Fruit fly (Drosophila melanogaster) whole organism, wandering third instar larva: ENCODE measurements around the gene Mur2B.

Experiments
- Abd-B ChIP-seq: fragments of >200 bp; optimal IDR thresholded peaks from 2 replicates; lab custom pipeline; 2017; ENCODE audit warnings: missing biosample characterization, missing genetic modification characterization
- CG32264 ChIP-seq: fragments of 200-800 bp; sonication (Bioruptor generic); optimal IDR thresholded peaks from 2 replicates; lab custom pipeline; 2016; ENCODE audit warnings: missing biosample characterization, missing genetic modification characterization
- CG9705 ChIP-seq: fragments of 200-800 bp; sonication (Bioruptor generic); optimal IDR thresholded peaks from 2 replicates; lab custom pipeline; 2018; ENCODE audit warnings: missing biosample characterization, mild to moderate bottlenecking, missing genetic modification characterization
- CrebA ChIP-seq: fragments of 200-800 bp; sonication (Bioruptor generic); optimal IDR thresholded peaks from 2 replicates; lab custom pipeline; 2016; ENCODE audit warnings: missing biosample characterization, mild to moderate bottlenecking, missing genetic modification characterization, borderline replicate concordance
- Dfd ChIP-seq: fragments of >200 bp; optimal IDR thresholded peaks from 2 replicates; lab custom pipeline; 2017; ENCODE audit warnings: missing biosample characterization, missing genetic modification characterization
- Dif ChIP-seq: fragments of 200-275, 200-300 bp; sonication (Bioruptor generic); optimal IDR thresholded peaks from 2 replicates; lab custom pipeline; 2018; ENCODE audit warnings: missing biosample characterization, missing genetic modification characterization; ENCODE audit not compliant: partially characterized antibody
- GATAd ChIP-seq: sonication (Bioruptor generic); optimal IDR thresholded peaks from 2 replicates; lab custom pipeline; 2016; ENCODE audit warnings: missing biosample characterization, missing genetic modification characterization
- HLH106 ChIP-seq: fragments of 200-800 bp; optimal IDR thresholded peaks from 3 replicates; lab custom pipeline; 2019; ENCODE audit warnings: missing biosample characterization, mild to moderate bottlenecking, missing genetic modification characterization, moderate library complexity
- Hnf4 ChIP-seq: fragments of 200-800 bp; sonication (Bioruptor generic); optimal IDR thresholded peaks from 2 replicates; lab custom pipeline; 2016; ENCODE audit warnings: missing biosample characterization, mild to moderate bottlenecking, missing genetic modification characterization
- Hr78 ChIP-seq: fragments of >200 bp; optimal IDR thresholded peaks from 2 replicates; lab custom pipeline; 2017; ENCODE audit warnings: missing biosample characterization, missing genetic modification characterization
- Hr83 ChIP-seq: fragments of 200-300 bp; sonication (Bioruptor generic); optimal IDR thresholded peaks from 2 replicates; lab custom pipeline; 2016; ENCODE audit warnings: missing biosample characterization, mild to moderate bottlenecking, missing genetic modification characterization, moderate library complexity; ENCODE audit not compliant: poor library complexity, severe bottlenecking
- Jra ChIP-seq: sonication (Bioruptor generic); optimal IDR thresholded peaks from 2 replicates; lab custom pipeline; 2016; ENCODE audit warnings: missing biosample characterization, missing genetic modification characterization
- Mio ChIP-seq: sonication (Bioruptor generic); optimal IDR thresholded peaks from 2 replicates; lab custom pipeline; 2016; ENCODE audit warnings: missing biosample characterization, missing genetic modification characterization
- Myc ChIP-seq: fragments of >200 bp; optimal IDR thresholded peaks from 2 replicates; lab custom pipeline; 2017
- N ChIP-seq: fragments of >200 bp; optimal IDR thresholded peaks from 2 replicates; lab custom pipeline; 2018; ENCODE audit warnings: missing biosample characterization, missing external identifiers, missing genetic modification characterization
- OdsH ChIP-seq: fragments of 200-800 bp; sonication (Bioruptor generic); optimal IDR thresholded peaks from 2 replicates; lab custom pipeline; 2016; ENCODE audit warnings: missing biosample characterization, mild to moderate bottlenecking, missing genetic modification characterization
- Rel ChIP-seq, 2 experiments: fragments of 200-800 bp; sonication (Bioruptor generic) in 1 of 2; optimal IDR thresholded peaks; 2 replicates in 1 of 2; 3 replicates in 1 of 2; lab custom pipeline; 2016 to 2019; ENCODE audit warnings: mild to moderate bottlenecking in 2 of 2, missing biosample characterization in 2 of 2, missing genetic modification characterization in 2 of 2, moderate library complexity in 1 of 2
- Sp1 ChIP-seq: fragments of 200-800 bp; sonication (Bioruptor generic); optimal IDR thresholded peaks from 3 replicates; lab custom pipeline; 2019; ENCODE audit warnings: missing biosample characterization, mild to moderate bottlenecking, missing genetic modification characterization, moderate library complexity
- Vsx2 ChIP-seq: fragments of 200-300, 225-300 bp; sonication (Bioruptor generic); optimal IDR thresholded peaks from 2 replicates; lab custom pipeline; 2018; ENCODE audit warnings: missing biosample characterization, missing genetic modification characterization; ENCODE audit not compliant: partially characterized antibody
- br ChIP-seq: fragments of 200-800 bp; sonication (Bioruptor generic); optimal IDR thresholded peaks from 2 replicates; lab custom pipeline; 2016; ENCODE audit warnings: missing biosample characterization, missing genetic modification characterization
- brk ChIP-seq: fragments of 200-800 bp; sonication (Bioruptor generic); optimal IDR thresholded peaks from 2 replicates; lab custom pipeline; 2016; ENCODE audit warnings: missing biosample characterization, mild to moderate bottlenecking, missing genetic modification characterization
- dl ChIP-seq, 2 experiments: fragments of 175-275, 200-275 bp in 1 of 2; fragments of 200-275 bp in 1 of 2; sonication (Bioruptor generic); optimal IDR thresholded peaks; lab custom pipeline; 2018; ENCODE audit warnings: mild to moderate bottlenecking in 2 of 2, missing biosample characterization in 2 of 2, missing genetic modification characterization in 2 of 2, moderate library complexity in 2 of 2; ENCODE audit not compliant: partially characterized antibody in 2 of 2, insufficient read depth in 1 of 2
- dmrt93B ChIP-seq: fragments of 200-800 bp; sonication (Bioruptor generic); optimal IDR thresholded peaks from 2 replicates; lab custom pipeline; 2018; ENCODE audit warnings: missing biosample characterization, mild to moderate bottlenecking, missing genetic modification characterization
- dsf ChIP-seq: sonication (Bioruptor generic); optimal IDR thresholded peaks from 2 replicates; lab custom pipeline; 2016; ENCODE audit warnings: missing biosample characterization, missing genetic modification characterization, borderline replicate concordance
- ey ChIP-seq: fragments of 200-800 bp; sonication (Bioruptor generic); optimal IDR thresholded peaks from 2 replicates; lab custom pipeline; 2016; ENCODE audit warnings: missing biosample characterization, missing genetic modification characterization
- foxo ChIP-seq, 2 experiments: fragments of 200-800 bp; sonication (Bioruptor generic); optimal IDR thresholded peaks; 2 replicates in 1 of 2; 3 replicates in 1 of 2; lab custom pipeline; 2016 to 2017; ENCODE audit warnings: missing biosample characterization in 2 of 2, missing genetic modification characterization in 2 of 2
- fru ChIP-seq: fragments of 200-800 bp; sonication (Bioruptor generic); optimal IDR thresholded peaks from 3 replicates; lab custom pipeline; 2016; ENCODE audit warnings: missing biosample characterization, mild to moderate bottlenecking, missing genetic modification characterization
- h ChIP-seq: fragments of 200-800 bp; sonication (Bioruptor generic); optimal IDR thresholded peaks from 3 replicates; lab custom pipeline; 2016; ENCODE audit warnings: missing biosample characterization, mild to moderate bottlenecking, missing genetic modification characterization
- jim ChIP-seq: fragments of 175-275, 200-325 bp; sonication (Bioruptor generic); optimal IDR thresholded peaks from 2 replicates; lab custom pipeline; 2016; ENCODE audit warnings: missing biosample characterization, mild to moderate bottlenecking, missing genetic modification characterization
- lola ChIP-seq: fragments of >200 bp; optimal IDR thresholded peaks from 2 replicates; lab custom pipeline; 2017; ENCODE audit warnings: missing biosample characterization, missing genetic modification characterization
- pan ChIP-seq: fragments of >200 bp; optimal IDR thresholded peaks from 2 replicates; lab custom pipeline; 2017
- psq ChIP-seq: fragments of 200-800 bp; sonication (Bioruptor generic); optimal IDR thresholded peaks from 3 replicates; lab custom pipeline; 2017; ENCODE audit warnings: missing biosample characterization, mild to moderate bottlenecking, missing genetic modification characterization, moderate library complexity
- rgr ChIP-seq: fragments of 200-800 bp; sonication (Bioruptor generic); optimal IDR thresholded peaks from 3 replicates; lab custom pipeline; 2016; ENCODE audit warnings: missing biosample characterization, mild to moderate bottlenecking, missing genetic modification characterization
- sv ChIP-seq: fragments of 200-800 bp; sonication (Bioruptor generic); optimal IDR thresholded peaks from 3 replicates; lab custom pipeline; 2016; ENCODE audit warnings: missing biosample characterization, missing genetic modification characterization
- tai ChIP-seq: sonication (Bioruptor generic); optimal IDR thresholded peaks from 2 replicates; lab custom pipeline; 2016; ENCODE audit warnings: missing biosample characterization, missing genetic modification characterization
- usp ChIP-seq: fragments of >200 bp; optimal IDR thresholded peaks from 2 replicates; lab custom pipeline; 2017; ENCODE audit warnings: missing biosample characterization, missing genetic modification characterization
- woc ChIP-seq: sonication (Bioruptor generic); optimal IDR thresholded peaks from 2 replicates; lab custom pipeline; 2016; ENCODE audit warnings: missing biosample characterization, mild to moderate bottlenecking, missing genetic modification characterization

The Mur2B gene

dm6 chrX:1607810-1608209 lies 60.8 kb downstream of the Mur2B start:
- TF ChIP-seq rgr (no peak), psq (GFP tag; lab: Kevin White, UChicago) (peak; percentile 32)
- TF ChIP-seq, all 38 proteins: peak for 1

- TF ChIP-seq Dfd, result peak; percentile 19
- no peak for TF ChIP-seq pan (lab: Kevin White, UChicago)
- TF ChIP-seq N (GFP tag; lab: Kevin White, UChicago), result no peak
These were observed 62.5 kb downstream of the Mur2B start for dm6 chrX:1606064-1606463.

- TF ChIP-seq Dif (no peak), N (GFP tag; lab: Kevin White, UChicago) (no peak), lola (GFP tag; lab: Kevin White, UChicago) (no peak), jim (GFP tag; lab: Kevin White, UChicago) (peak; percentile 61), Hnf4 (GFP tag; lab: Kevin White, UChicago) (peak; percentile 53), ey (GFP tag; lab: Kevin White, UChicago) (peak; percentile 32), Dfd (no peak), h (GFP tag; lab: Kevin White, UChicago) (peak; percentile 86), Abd-B (GFP tag; lab: Kevin White, UChicago) (no peak), Hr83 (GFP tag; lab: Kevin White, UChicago) (peak; percentile 97), dmrt93B (no peak), HLH106 (tag; lab: Kevin White, UChicago) (no peak), CrebA (no peak), Jra (no peak), CG32264 (no peak), foxo (GFP tag; optimal IDR thresholded peaks at IDR 0.05; lab: Kevin White, UChicago) (peak in 1 of 2 experiments; percentile 60), brk (no peak), pan (lab: Kevin White, UChicago) (no peak), sv (GFP tag; lab: Kevin White, UChicago) (no peak), rgr (peak; percentile 80), Vsx2 (no peak), CG9705 (GFP tag; lab: Kevin White, UChicago) (no peak), tai (GFP tag; lab: Kevin White, UChicago) (no peak), fru (GFP tag; lab: Kevin White, UChicago) (peak; percentile 60), Mio (no peak), dl (GFP tag; optimal IDR thresholded peaks at IDR 0.05; lab: Kevin White, UChicago; ENCODE audit: insufficient read depth in 1 of 2, partially characterized antibody in 2 of 2) (no peak), Myc (lab: Kevin White, UChicago) (no peak), OdsH (GFP tag; lab: Kevin White, UChicago) (peak; percentile 71), GATAd (GFP tag; lab: Kevin White, UChicago) (no peak), woc (GFP tag; lab: Kevin White, UChicago) (no peak), psq (GFP tag; lab: Kevin White, UChicago) (peak; percentile 21), dsf (no peak), Sp1 (GFP tag; lab: Kevin White, UChicago) (no peak), Hr78 (GFP tag; lab: Kevin White, UChicago) (no peak), usp (GFP tag; lab: Kevin White, UChicago) (no peak), br (GFP tag; lab: Kevin White, UChicago) (peak; percentile 78)
These were observed 72.9 kb downstream of the Mur2B start for dm6 chrX:1595714-1596113.

- no peak for TF ChIP-seq tai (GFP tag; lab: Kevin White, UChicago)
- no peak for TF ChIP-seq rgr
- TF ChIP-seq woc (GFP tag; lab: Kevin White, UChicago), result no peak
- no peak for TF ChIP-seq ey (GFP tag; lab: Kevin White, UChicago)
- no peak for TF ChIP-seq GATAd (GFP tag; lab: Kevin White, UChicago)
- TF ChIP-seq Dfd, result no peak
- TF ChIP-seq brk, result no peak
- no peak for TF ChIP-seq Jra
- TF ChIP-seq Hr83 (GFP tag; lab: Kevin White, UChicago), result no peak
- TF ChIP-seq sv (GFP tag; lab: Kevin White, UChicago), result no peak
- TF ChIP-seq Myc (lab: Kevin White, UChicago), result no peak
- TF ChIP-seq lola (GFP tag; lab: Kevin White, UChicago), result no peak
- TF ChIP-seq Rel (GFP tag; optimal IDR thresholded peaks at IDR 0.05; lab: Kevin White, UChicago), result no peak
- TF ChIP-seq Rel (tag; optimal IDR thresholded peaks at IDR 0.05; lab: Kevin White, UChicago), result no peak
- no peak for TF ChIP-seq CG32264
- no peak for TF ChIP-seq psq (GFP tag; lab: Kevin White, UChicago)
- no peak for TF ChIP-seq jim (GFP tag; lab: Kevin White, UChicago)
- TF ChIP-seq dmrt93B, result no peak
- TF ChIP-seq Hnf4 (GFP tag; lab: Kevin White, UChicago), result no peak
- TF ChIP-seq, all 38 proteins: peak for 0
These were observed 74.7 kb downstream of the Mur2B start for dm6 chrX:1593901-1594300.
